Worm (Caenorhabditis elegans) whole organism, late embryonic: ENCODE results near the gene M02B1.4.

Experiments
- F13H6.1 ChIP-seq: sonication (generic microtip); optimal IDR thresholded peaks from 2 replicates; lab custom pipeline; 2016; ENCODE audit warnings: missing genetic modification characterization, missing compliant biosample characterization
- fkh-10 ChIP-seq: fragments of 150-350 bp; optimal IDR thresholded peaks from 2 replicates; lab custom pipeline; 2014; ENCODE audit warnings: missing biosample characterization, missing genetic modification reagents, missing genetic modification characterization
- fkh-6 ChIP-seq: sonication (generic microtip); optimal IDR thresholded peaks from 2 replicates; lab custom pipeline; 2016; ENCODE audit warnings: missing genetic modification characterization, missing compliant biosample characterization
- mec-3 ChIP-seq: sonication (generic microtip); optimal IDR thresholded peaks from 2 replicates; lab custom pipeline; 2016; ENCODE audit warnings: borderline replicate concordance, missing genetic modification characterization, missing compliant biosample characterization
- nhr-11 ChIP-seq: fragments of 150-350 bp; optimal IDR thresholded peaks from 2 replicates; lab custom pipeline; 2014; ENCODE audit warnings: missing biosample characterization, missing genetic modification characterization
- pag-3 ChIP-seq: sonication (generic microtip); optimal IDR thresholded peaks from 2 replicates; lab custom pipeline; 2016; ENCODE audit warnings: missing compliant biosample characterization, missing genetic modification characterization, borderline replicate concordance
- pat-9 ChIP-seq: fragments of 200-800 bp; sonication (Bioruptor generic); optimal IDR thresholded peaks from 2 replicates; lab custom pipeline; 2018; ENCODE audit warnings: mild to moderate bottlenecking, missing genetic modification characterization, moderate library complexity, missing compliant biosample characterization
- pqm-1 ChIP-seq: sonication (generic microtip); optimal IDR thresholded peaks from 2 replicates; lab custom pipeline; 2016; ENCODE audit warnings: missing genetic modification characterization, missing compliant biosample characterization
- pros-1 ChIP-seq: fragments of 150-350 bp; optimal IDR thresholded peaks from 2 replicates; lab custom pipeline; 2014; ENCODE audit warnings: missing biosample characterization, missing genetic modification reagents, missing genetic modification characterization
- unc-86 ChIP-seq: sonication (generic microtip); optimal IDR thresholded peaks from 2 replicates; lab custom pipeline; 2016; ENCODE audit warnings: missing genetic modification characterization, missing compliant biosample characterization

- TF ChIP-seq pros-1 (tag; lab: Kevin White, UChicago) (no peak), mec-3 (tag; lab: Kevin White, UChicago) (no peak), pat-9 (tag; lab: Kevin White, UChicago) (no peak), unc-86 (tag; lab: Kevin White, UChicago) (no peak), nhr-11 (tag; lab: Kevin White, UChicago) (no peak), F13H6.1 (tag; lab: Kevin White, UChicago) (no peak), pqm-1 (tag; lab: Kevin White, UChicago) (no peak), pag-3 (tag; lab: Kevin White, UChicago) (no peak), fkh-10 (GFP tag; lab: Kevin White, UChicago) (no peak), fkh-6 (tag; lab: Kevin White, UChicago) (no peak)
Observed at ce11 chrIV:12833698-12834416, 8.7 kb upstream of the M02B1.4 start.
